Worm (Caenorhabditis elegans) whole organism, late embryonic: ENCODE data around the gene sms-5.
"Not testable (repeated sequence)": the region's sequence is repeated elsewhere in the genome, so short reads cannot be mapped to it uniquely, and the experiment has no call there.

Source experiments
- C08G9.2 ChIP-seq: sonication (generic microtip); optimal IDR thresholded peaks from 2 replicates; lab custom pipeline; 2016; ENCODE audit warnings: mild to moderate bottlenecking, missing genetic modification characterization, moderate library complexity, missing compliant biosample characterization
- C38D4.7 ChIP-seq: fragments of 200-800 bp; sonication (Bioruptor generic); optimal IDR thresholded peaks from 2 replicates; lab custom pipeline; 2018; ENCODE audit warnings: mild to moderate bottlenecking, missing genetic modification characterization, moderate library complexity, missing compliant biosample characterization
- F13H6.1 ChIP-seq: sonication (generic microtip); optimal IDR thresholded peaks from 2 replicates; lab custom pipeline; 2016; ENCODE audit warnings: missing genetic modification characterization, missing compliant biosample characterization
- ahr-1 ChIP-seq: sonication (generic microtip); optimal IDR thresholded peaks from 2 replicates; lab custom pipeline; 2016; ENCODE audit warnings: missing genetic modification characterization, missing compliant biosample characterization
- ama-1 ChIP-seq: fragments of 150-350 bp; optimal IDR thresholded peaks from 2 replicates; lab custom pipeline; 2014
- ceh-14 ChIP-seq: sonication (generic microtip); optimal IDR thresholded peaks from 2 replicates; lab custom pipeline; 2016; ENCODE audit warnings: missing genotype, missing genetic modification characterization, missing compliant biosample characterization
- ceh-18 ChIP-seq: sonication (generic microtip); optimal IDR thresholded peaks from 2 replicates; lab custom pipeline; 2016; ENCODE audit warnings: missing genetic modification characterization, missing compliant biosample characterization
- ceh-2 ChIP-seq: sonication (generic microtip); optimal IDR thresholded peaks from 2 replicates; lab custom pipeline; 2016; ENCODE audit warnings: missing genotype, missing genetic modification characterization, missing compliant biosample characterization
- ceh-22 ChIP-seq: sonication (generic microtip); optimal IDR thresholded peaks from 2 replicates; lab custom pipeline; 2017; ENCODE audit warnings: missing biosample characterization, missing genetic modification characterization
- ceh-30 ChIP-seq: fragments of 150-350 bp; optimal IDR thresholded peaks from 2 replicates; lab custom pipeline; 2014; ENCODE audit warnings: missing biosample characterization, missing genetic modification characterization
- ceh-48 ChIP-seq: sonication (generic microtip); optimal IDR thresholded peaks from 2 replicates; lab custom pipeline; 2016; ENCODE audit warnings: missing genetic modification characterization, inconsistent platforms, missing compliant biosample characterization
- ceh-6 ChIP-seq: fragments of 200-800 bp; sonication (Bioruptor generic); optimal IDR thresholded peaks from 2 replicates; lab custom pipeline; 2018; ENCODE audit warnings: mild to moderate bottlenecking, missing genetic modification characterization, missing compliant biosample characterization
- dmd-4 ChIP-seq: sonication (generic microtip); optimal IDR thresholded peaks from 2 replicates; lab custom pipeline; 2016; ENCODE audit warnings: borderline replicate concordance, missing genetic modification characterization, missing compliant biosample characterization
- elt-2 ChIP-seq: sonication (generic microtip); optimal IDR thresholded peaks from 2 replicates; lab custom pipeline; 2016; ENCODE audit warnings: missing genetic modification reagents, missing genetic modification characterization, missing compliant biosample characterization
- elt-4 ChIP-seq: sonication (generic microtip); optimal IDR thresholded peaks from 2 replicates; lab custom pipeline; 2016; ENCODE audit warnings: missing genetic modification characterization, missing compliant biosample characterization
- eyg-1 ChIP-seq: sonication (generic microtip); optimal IDR thresholded peaks from 2 replicates; lab custom pipeline; 2016; ENCODE audit warnings: missing genotype, missing genetic modification characterization, missing compliant biosample characterization
- fax-1 ChIP-seq: sonication (generic microtip); optimal IDR thresholded peaks from 2 replicates; lab custom pipeline; 2016; ENCODE audit warnings: missing genotype, missing genetic modification characterization, missing compliant biosample characterization
- fkh-6 ChIP-seq: sonication (generic microtip); optimal IDR thresholded peaks from 2 replicates; lab custom pipeline; 2016; ENCODE audit warnings: missing genetic modification characterization, missing compliant biosample characterization
- gmeb-2 ChIP-seq: sonication (generic microtip); optimal IDR thresholded peaks from 2 replicates; lab custom pipeline; 2016; ENCODE audit warnings: missing genetic modification characterization, inconsistent platforms, missing compliant biosample characterization
- hlh-15 ChIP-seq: sonication (generic microtip); optimal IDR thresholded peaks from 2 replicates; lab custom pipeline; 2016; ENCODE audit warnings: missing genetic modification characterization, missing compliant biosample characterization
- hlh-30 ChIP-seq: sonication (generic microtip); optimal IDR thresholded peaks from 2 replicates; lab custom pipeline; 2017; ENCODE audit warnings: antibody characterized with exemption, missing genetic modification characterization, missing compliant biosample characterization; ENCODE audit not compliant: insufficient read depth
- lim-6 ChIP-seq: sonication (generic microtip); optimal IDR thresholded peaks from 2 replicates; lab custom pipeline; 2016; ENCODE audit warnings: missing genetic modification characterization, missing compliant biosample characterization
- madf-2 ChIP-seq: sonication (generic microtip); optimal IDR thresholded peaks from 2 replicates; lab custom pipeline; 2017; ENCODE audit warnings: missing genetic modification characterization, missing compliant biosample characterization
- mec-3 ChIP-seq: sonication (generic microtip); optimal IDR thresholded peaks from 2 replicates; lab custom pipeline; 2016; ENCODE audit warnings: borderline replicate concordance, missing genetic modification characterization, missing compliant biosample characterization
- nfya-1 ChIP-seq: sonication (generic microtip); optimal IDR thresholded peaks from 2 replicates; lab custom pipeline; 2017; ENCODE audit warnings: missing genetic modification characterization, mild to moderate bottlenecking, missing compliant biosample characterization, antibody characterized with exemption, moderate library complexity
- nhr-11 ChIP-seq: fragments of 150-350 bp; optimal IDR thresholded peaks from 2 replicates; lab custom pipeline; 2014; ENCODE audit warnings: missing biosample characterization, missing genetic modification characterization
- pat-9 ChIP-seq: fragments of 200-800 bp; sonication (Bioruptor generic); optimal IDR thresholded peaks from 2 replicates; lab custom pipeline; 2018; ENCODE audit warnings: mild to moderate bottlenecking, missing genetic modification characterization, moderate library complexity, missing compliant biosample characterization
- tbx-7 ChIP-seq: sonication (generic microtip); optimal IDR thresholded peaks from 2 replicates; lab custom pipeline; 2016; ENCODE audit warnings: missing genotype, missing genetic modification characterization, missing compliant biosample characterization
- unc-42 ChIP-seq: sonication (generic microtip); optimal IDR thresholded peaks from 2 replicates; lab custom pipeline; 2016; ENCODE audit warnings: missing genotype, missing genetic modification characterization, missing compliant biosample characterization
- unc-86 ChIP-seq: sonication (generic microtip); optimal IDR thresholded peaks from 2 replicates; lab custom pipeline; 2016; ENCODE audit warnings: missing genetic modification characterization, missing compliant biosample characterization
- zip-5 ChIP-seq: sonication (generic microtip); optimal IDR thresholded peaks from 2 replicates; lab custom pipeline; 2016; ENCODE audit warnings: missing genetic modification characterization, missing compliant biosample characterization
- ztf-16 ChIP-seq: sonication (generic microtip); optimal IDR thresholded peaks from 2 replicates; lab custom pipeline; 2017; ENCODE audit warnings: missing genetic modification characterization, missing compliant biosample characterization

Gene sms-5

DNA sequence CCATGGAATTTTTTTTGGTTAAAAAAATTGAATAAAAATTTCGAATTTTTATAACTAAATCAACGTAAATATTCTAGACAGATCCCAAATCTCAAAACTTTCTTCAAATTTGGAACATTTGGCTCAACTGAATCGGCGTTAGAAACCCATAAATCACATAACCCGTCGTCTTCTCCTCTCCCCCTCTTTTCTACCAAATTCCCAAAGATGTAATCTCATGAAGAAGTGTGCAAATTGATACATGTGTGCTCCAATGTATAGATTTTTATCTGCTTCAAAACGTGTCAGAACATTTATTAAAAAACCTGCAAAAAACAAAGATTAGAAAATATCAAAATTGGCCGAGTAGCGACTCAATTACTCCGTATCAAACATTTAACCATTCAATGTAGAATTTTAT, 17.4 kb downstream of the sms-5 start:
- TF ChIP-seq dmd-4 (tag; lab: Kevin White, UChicago) (no peak), ceh-2 (no peak), ama-1 (lab: Kevin White, UChicago) (no peak), elt-4 (tag; lab: Kevin White, UChicago) (no peak), ceh-30 (tag; lab: Kevin White, UChicago) (no peak), zip-5 (no peak), ahr-1 (tag; lab: Kevin White, UChicago) (no peak)
- TF ChIP-seq, all 69 proteins: peak for 0

DNA sequence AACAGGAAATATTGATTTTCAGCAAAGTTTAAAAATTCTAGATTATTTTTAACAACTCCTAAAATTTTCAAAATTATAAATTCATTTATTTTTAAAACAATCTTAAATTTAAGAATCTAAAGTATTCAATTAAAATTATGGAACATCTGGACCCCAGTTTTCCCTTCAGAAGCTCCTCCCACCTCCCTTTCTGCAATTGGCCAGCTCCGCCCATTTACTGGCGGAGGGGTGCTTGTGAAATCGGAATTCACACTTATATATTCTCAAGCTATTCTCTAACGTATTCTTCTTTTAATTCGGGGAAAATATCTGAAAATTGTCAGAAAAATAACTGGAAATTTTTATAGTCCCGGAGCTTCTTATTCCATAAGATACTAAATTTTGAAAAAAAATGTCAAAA, 20.5 kb downstream of the sms-5 start, which contains the start of gene mab-9:
Gene mab-9 (plus strand): TSS at position 260 of the 400 bp plus-strand sequence.
- TF ChIP-seq ceh-14 (tag; lab: Kevin White, UChicago) (no peak), ceh-22 (tag; lab: Kevin White, UChicago) (no peak), nfya-1 (peak; percentile 76)

DNA sequence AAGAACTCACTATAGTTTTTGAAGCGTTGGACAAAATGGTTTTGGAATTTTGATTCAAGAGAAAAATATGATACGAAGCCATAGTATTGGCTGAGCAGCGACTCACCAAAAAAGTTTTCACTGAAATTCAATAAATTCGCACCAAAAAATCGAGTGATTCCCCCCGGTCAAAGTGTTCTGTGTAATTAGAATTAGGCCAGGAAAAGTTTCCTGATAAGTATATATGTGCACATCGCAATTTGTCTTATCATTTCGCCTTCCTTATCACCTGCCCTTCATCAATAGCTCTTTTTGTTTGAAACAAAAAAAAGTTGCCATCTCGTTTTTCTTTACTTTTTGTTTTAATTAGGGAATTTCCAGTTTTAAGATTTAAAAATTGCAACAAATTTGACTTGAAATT, 26.5 kb downstream of the sms-5 start:
- TF ChIP-seq elt-2 (tag; lab: Kevin White, UChicago) (peak; percentile 90), fax-1 (no peak), elt-4 (tag; lab: Kevin White, UChicago) (no peak), lim-6 (tag; lab: Kevin White, UChicago) (no peak)
- TF ChIP-seq, all 69 proteins: peak for 1

DNA sequence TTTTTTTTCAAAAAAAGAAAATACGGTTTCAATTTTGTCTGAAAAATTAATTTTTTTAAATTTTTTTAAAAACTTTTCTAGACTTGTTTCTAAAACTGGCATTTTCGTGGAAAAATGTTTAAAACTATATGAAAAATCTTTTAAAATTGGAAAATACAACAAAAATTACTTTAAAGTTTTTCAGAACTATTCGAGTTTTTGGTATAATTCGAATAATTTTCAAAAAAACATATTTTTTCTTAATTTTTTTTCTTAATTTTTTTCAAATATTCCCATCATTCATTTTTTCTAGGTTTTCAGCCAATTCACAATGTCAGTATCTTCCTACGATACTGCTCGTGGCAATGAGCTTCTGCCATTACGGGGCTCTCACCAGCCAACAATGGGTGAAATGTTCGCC, 27.1 kb downstream of the sms-5 start, which contains the start of gene slc-36.2:
Gene slc-36.2 (plus strand): TSS at position 301 of the 400 bp plus-strand sequence.
- no peak for TF ChIP-seq ceh-22 (tag; lab: Kevin White, UChicago)
- no peak for TF ChIP-seq ceh-18 (tag; lab: Kevin White, UChicago)
- TF ChIP-seq ceh-6 (GFP tag; lab: Kevin White, UChicago) = no peak
- TF ChIP-seq eyg-1 = no peak
- TF ChIP-seq tbx-7 (tag; lab: Kevin White, UChicago) = no peak
- TF ChIP-seq ceh-14 (tag; lab: Kevin White, UChicago) = no peak
- TF ChIP-seq nhr-11 (tag; lab: Kevin White, UChicago) = no peak
- TF ChIP-seq gmeb-2 = no peak
- TF ChIP-seq ceh-2 = no peak
- TF ChIP-seq madf-2 = no peak
- no peak for TF ChIP-seq hlh-15 (tag; lab: Kevin White, UChicago)
- no peak for TF ChIP-seq pat-9 (tag; lab: Kevin White, UChicago)
- TF ChIP-seq F13H6.1 (tag; lab: Kevin White, UChicago) = no peak
- TF ChIP-seq zip-5 = no peak
- no peak for TF ChIP-seq hlh-30 (tag; lab: Kevin White, UChicago)
- TF ChIP-seq ceh-48 = no peak
- no peak for TF ChIP-seq ahr-1 (tag; lab: Kevin White, UChicago)
- TF ChIP-seq C08G9.2 (tag; lab: Kevin White, UChicago) = no peak
- no peak for TF ChIP-seq fax-1
- no peak for TF ChIP-seq C38D4.7

ce11 chrII:526375-526774, 31.2 kb downstream of the sms-5 start, which contains the start of gene lgc-34:
Gene lgc-34, plus strand, starts transcription at chrII:526574.
- TF ChIP-seq ztf-16 (no peak), mec-3 (tag; lab: Kevin White, UChicago) (no peak), nhr-11 (tag; lab: Kevin White, UChicago) (no peak), ceh-18 (tag; lab: Kevin White, UChicago) (peak; percentile 32), fkh-6 (tag; lab: Kevin White, UChicago) (no peak), unc-42 (no peak), ceh-2 (no peak), unc-86 (no peak)

DNA sequence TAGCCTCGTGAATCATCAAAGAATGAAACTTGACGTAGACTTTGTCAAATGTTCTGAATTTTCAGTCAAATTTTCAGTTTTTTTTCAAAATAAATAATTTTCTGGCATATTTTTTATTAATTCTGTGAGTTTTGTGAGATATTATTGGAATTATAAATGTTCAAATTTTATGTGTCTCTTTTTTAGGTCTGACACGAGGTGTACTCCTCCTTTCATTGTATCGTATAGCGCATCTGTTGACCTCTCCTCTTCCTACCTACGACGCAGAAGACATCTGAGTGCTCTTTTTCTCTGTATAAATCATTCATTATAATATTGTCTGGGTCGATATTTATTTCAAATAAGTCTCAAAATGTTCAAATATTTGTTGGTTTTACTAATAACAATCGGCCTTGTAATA, 40.0 kb downstream of the sms-5 start, which contains the start of gene T27A1.3:
Gene T27A1.3 (plus strand): TSS at position 301 of the 400 bp plus-strand sequence.
- TF ChIP-seq elt-2 (tag; lab: Kevin White, UChicago); hlh-15 (tag; lab: Kevin White, UChicago); C38D4.7: not testable (repeated sequence)
